ENCODE assay signal across 1 fruit fly cellular context in genomic region chr3L:3772284-3772987, dm6.
A peak's percentile ranks its signal among the peaks of the same experiment; 100 is the strongest.
TF ChIP-seq lines count a peak whose summit lies in the region.

No protein-coding gene starts in this region.

TF ChIP-seq in whole organism, embryonic, 481 proteins besides CTCF, POLR2A, EP300 and RAD21 (continued from another document):
- TF ChIP-seq CG13624 (GFP tag; optimal IDR thresholded peaks at IDR 0.05; lab: Kevin White, UChicago) (peak; percentile 17), lilli (GFP tag; optimal IDR thresholded peaks at IDR 0.05; lab: Kevin White, UChicago) (peak; percentile 47), CG9876 (GFP tag; optimal IDR thresholded peaks at IDR 0.05; lab: Kevin White, UChicago) (no peak), CG1603 (tag; optimal IDR thresholded peaks at IDR 0.05; lab: Kevin White, UChicago) (peak; percentile 21), CG7839 (tag; optimal IDR thresholded peaks at IDR 0.05; lab: Kevin White, UChicago) (peak; percentile 22), CG14441 (GFP tag; IDR thresholded peaks at IDR 0.05; lab: Robert Waterston, UW) (no peak; the same call in 1 of the 2 replicates), sug (tag; optimal IDR thresholded peaks at IDR 0.05; lab: Kevin White, UChicago) (peak; percentile 31), CG34422 (GFP tag; IDR thresholded peaks at IDR 0.05; lab: Robert Waterston, UW) (peak; percentile 43; the same call in 1 of the 3 replicates), CG15269 (tag; optimal IDR thresholded peaks at IDR 0.05; lab: Kevin White, UChicago) (peak; percentile 67), pros (GFP tag; optimal IDR thresholded peaks at IDR 0.05; lab: Kevin White, UChicago) (no peak), Rfx (GFP tag; IDR thresholded peaks at IDR 0.05; lab: Robert Waterston, UW) (peak; percentile 65), ranshi (GFP tag; IDR thresholded peaks at IDR 0.05; lab: Robert Waterston, UW) (peak; percentile 33; the same call in 1 of the 2 replicates), az2 (GFP tag; optimal IDR thresholded peaks at IDR 0.05; lab: Kevin White, UChicago) (peak; percentile 26), da (GFP tag; optimal IDR thresholded peaks at IDR 0.05; lab: Kevin White, UChicago) (no peak), Hey (tag; optimal IDR thresholded peaks at IDR 0.05; lab: Kevin White, UChicago) (no peak), Trl (optimal IDR thresholded peaks at IDR 0.05; lab: Kevin White, UChicago) (no peak), Trl (GFP tag; optimal IDR thresholded peaks at IDR 0.05; lab: Kevin White, UChicago) (no peak), knrl (GFP tag; IDR thresholded peaks at IDR 0.05; lab: Robert Waterston, UW; ENCODE audit: partially characterized antibody) (no peak), row (GFP tag; IDR thresholded peaks at IDR 0.05; lab: Robert Waterston, UW) (peak; percentile 55), chinmo (GFP tag; IDR thresholded peaks at IDR 0.05; lab: Robert Waterston, UW; ENCODE audit: partially characterized antibody) (0 out of 4 replicates have a peak, but pooled peaks have one; percentile 54), CG8290 (GFP tag; optimal IDR thresholded peaks at IDR 0.05; lab: Kevin White, UChicago) (no peak), CG8290 (tag; optimal IDR thresholded peaks at IDR 0.05; lab: Kevin White, UChicago) (peak in 1 of 2 experiments; percentile 56), Hr51 (GFP tag; optimal IDR thresholded peaks at IDR 0.05; lab: Kevin White, UChicago) (peak in 1 of 2 experiments; percentile 60), CG31388 (GFP tag; optimal IDR thresholded peaks at IDR 0.05; lab: Kevin White, UChicago) (no peak), Atf6 (GFP tag; IDR thresholded peaks at IDR 0.05; lab: Robert Waterston, UW) (0 out of 2 replicates have a peak, but pooled peaks have one; percentile 29), HLH3B (GFP tag; IDR thresholded peaks at IDR 0.05; lab: Robert Waterston, UW) (0 out of 2 replicates have a peak, but pooled peaks have one; percentile 13), crp (GFP tag; optimal IDR thresholded peaks at IDR 0.05; lab: Kevin White, UChicago) (no peak), CG3847 (GFP tag; IDR thresholded peaks at IDR 0.05; lab: Robert Waterston, UW) (peak; percentile 28; the same call in 1 of the 2 replicates), p53 (GFP tag; optimal IDR thresholded peaks at IDR 0.05; lab: Kevin White, UChicago) (no peak), crol (GFP tag; IDR thresholded peaks at IDR 0.05; lab: Robert Waterston, UW) (no peak), esg (GFP tag; conservative IDR thresholded peaks at IDR 0.05; lab: Robert Waterston, UW) (peak; percentile 17; the same call in 1 of the 2 replicates), hkb (optimal IDR thresholded peaks at IDR 0.05; lab: Kevin White, UChicago) (no peak), hkb (GFP tag; IDR thresholded peaks at IDR 0.05; lab: Robert Waterston, UW) (peak; percentile 44), Drgx (GFP tag; IDR thresholded peaks at IDR 0.05; lab: Robert Waterston, UW) (peak; percentile 45), stc (GFP tag; IDR thresholded peaks at IDR 0.05; lab: Robert Waterston, UW) (peak; percentile 55; the same call in 1 of the 2 replicates), fd3F (GFP tag; optimal IDR thresholded peaks at IDR 0.05; lab: Kevin White, UChicago) (peak; percentile 19), NC2α (GFP tag; optimal IDR thresholded peaks at IDR 0.05; lab: Kevin White, UChicago) (no peak), tio (GFP tag; optimal IDR thresholded peaks at IDR 0.05; lab: Kevin White, UChicago) (no peak), NC2β (GFP tag; optimal IDR thresholded peaks at IDR 0.05; lab: Kevin White, UChicago) (no peak), dati (GFP tag; IDR thresholded peaks at IDR 0.05; lab: Robert Waterston, UW) (no peak), CG14965 (GFP tag; optimal IDR thresholded peaks at IDR 0.05; lab: Kevin White, UChicago; ENCODE audit: borderline replicate concordance) (no peak), MTF-1 (GFP tag; optimal IDR thresholded peaks at IDR 0.05; lab: Kevin White, UChicago; ENCODE audit: borderline replicate concordance) (no peak), Scr (GFP tag; IDR thresholded peaks at IDR 0.05; lab: Robert Waterston, UW; ENCODE audit: partially characterized antibody) (peak; percentile 50), bab2 (GFP tag; optimal IDR thresholded peaks at IDR 0.05; lab: Kevin White, UChicago) (peak; percentile 22), CG16815 (GFP tag; optimal IDR thresholded peaks at IDR 0.05; lab: Kevin White, UChicago) (no peak), sens (GFP tag; lab: Kevin White, UChicago) (peak; percentile 69), BEAF-32 (GFP tag; optimal IDR thresholded peaks at IDR 0.05; lab: Kevin White, UChicago) (peak; percentile 48), CHES-1-like (GFP tag; optimal IDR thresholded peaks at IDR 0.05; lab: Kevin White, UChicago) (no peak), C15 (GFP tag; IDR thresholded peaks at IDR 0.05; lab: Robert Waterston, UW) (0 out of 3 replicates have a peak, but pooled peaks have one; percentile 18), Blimp-1 (GFP tag; optimal IDR thresholded peaks at IDR 0.05; lab: Kevin White, UChicago) (no peak), CG7987 (GFP tag; optimal IDR thresholded peaks at IDR 0.05; lab: Kevin White, UChicago) (peak; percentile 11), CG2889 (GFP tag; IDR thresholded peaks at IDR 0.05; lab: Robert Waterston, UW) (0 out of 3 replicates have a peak, but pooled peaks have one; percentile 9), CG10979 (tag; optimal IDR thresholded peaks at IDR 0.05; lab: Kevin White, UChicago) (no peak), CG9817 (tag; optimal IDR thresholded peaks at IDR 0.05; lab: Kevin White, UChicago) (peak; percentile 54), CG2120 (GFP tag; optimal IDR thresholded peaks at IDR 0.05; lab: Kevin White, UChicago) (peak; percentile 64), CG10654 (GFP tag; optimal IDR thresholded peaks at IDR 0.05; lab: Kevin White, UChicago) (no peak), grau (tag; optimal IDR thresholded peaks at IDR 0.05; lab: Kevin White, UChicago) (peak; percentile 40), HmgD (GFP tag; optimal IDR thresholded peaks at IDR 0.05; lab: Kevin White, UChicago) (no peak), Antp (GFP tag; optimal IDR thresholded peaks at IDR 0.05; lab: Kevin White, UChicago) (no peak), CG13296 (GFP tag; optimal IDR thresholded peaks at IDR 0.05; lab: Kevin White, UChicago) (no peak), CG33213 (GFP tag; optimal IDR thresholded peaks at IDR 0.05; lab: Kevin White, UChicago) (no peak), CG13424 (tag; optimal IDR thresholded peaks at IDR 0.05; lab: Kevin White, UChicago) (peak; percentile 49), NfI (GFP tag; optimal IDR thresholded peaks at IDR 0.05; lab: Kevin White, UChicago) (peak; percentile 44), CG34224 (GFP tag; IDR thresholded peaks at IDR 0.05; lab: Robert Waterston, UW; ENCODE audit: partially characterized antibody) (peak; percentile 23; the same call in 1 of the 3 replicates), CG10366 (GFP tag; IDR thresholded peaks at IDR 0.05; lab: Robert Waterston, UW) (peak; percentile 38; the same call in 1 of the 2 replicates), nau (GFP tag; optimal IDR thresholded peaks at IDR 0.05; lab: Kevin White, UChicago) (no peak), Neu2 (GFP tag; optimal IDR thresholded peaks at IDR 0.05; lab: Kevin White, UChicago; ENCODE audit: borderline replicate concordance) (no peak), Dad (GFP tag; optimal IDR thresholded peaks at IDR 0.05; lab: Kevin White, UChicago) (no peak), sim (GFP tag; IDR thresholded peaks at IDR 0.05; lab: Robert Waterston, UW) (no peak)
TF ChIP-seq in whole organism, embryonic: peak in this region for 81.
